Worm (Caenorhabditis elegans): ENCODE data around the gene srx-7.

The srx-7 gene

ce11 chrV:596923-597322 is 36.9 kb downstream of the srx-7 start:
- TF ChIP-seq drap-1 (GFP tag; optimal IDR thresholded peaks at IDR 0.05) (no peak), flh-1 (GFP tag; optimal IDR thresholded peaks at IDR 0.05) (no peak), ceh-83 (GFP tag; optimal IDR thresholded peaks at IDR 0.05) (no peak)

ce11 chrV:597823-598222 is 37.8 kb downstream of the srx-7 start:
- TF ChIP-seq snpc-4 (tag; optimal IDR thresholded peaks at IDR 0.05), result no peak
- no peak for TF ChIP-seq unc-62 (GFP tag; optimal IDR thresholded peaks at IDR 0.05)
- TF ChIP-seq lin-13 (tag; optimal IDR thresholded peaks at IDR 0.05), result no peak
- TF ChIP-seq flh-1 (GFP tag; optimal IDR thresholded peaks at IDR 0.05), result no peak

- TF ChIP-seq flh-1 (GFP tag; optimal IDR thresholded peaks at IDR 0.05) (no peak), pha-4 (tag; optimal IDR thresholded peaks at IDR 0.05) (no peak), ceh-39 (tag; optimal IDR thresholded peaks at IDR 0.05) (no peak), sem-2 (GFP tag; optimal IDR thresholded peaks at IDR 0.05) (no peak), ceh-83 (GFP tag; optimal IDR thresholded peaks at IDR 0.05) (no peak), hlh-1 (tag; optimal IDR thresholded peaks at IDR 0.05) (no peak), elt-1 (tag; optimal IDR thresholded peaks at IDR 0.05; ENCODE audit: borderline replicate concordance, insufficient read depth) (no peak), M03D4.4 (tag; optimal IDR thresholded peaks at IDR 0.05) (no peak), nhr-12 (tag; optimal IDR thresholded peaks at IDR 0.05) (no peak), nhr-2 (tag; optimal IDR thresholded peaks at IDR 0.05) (no peak), ham-2 (GFP tag; optimal IDR thresholded peaks at IDR 0.05) (no peak), cnd-1 (tag; optimal IDR thresholded peaks at IDR 0.05) (no peak), bed-3 (GFP tag; optimal IDR thresholded peaks at IDR 0.05) (no peak), ces-1 (GFP tag; optimal IDR thresholded peaks at IDR 0.05) (no peak), snpc-4 (tag; optimal IDR thresholded peaks at IDR 0.05) (no peak), mep-1 (tag; optimal IDR thresholded peaks at IDR 0.05) (no peak), blmp-1 (tag; optimal IDR thresholded peaks at IDR 0.05) (no peak), ceh-43 (GFP tag; optimal IDR thresholded peaks at IDR 0.05) (no peak), ztf-11 (tag; optimal IDR thresholded peaks at IDR 0.05) (no peak)
Observed at ce11 chrV:598626-599025, 38.6 kb downstream of the srx-7 start.

- TF ChIP-seq mep-1 (tag; optimal IDR thresholded peaks at IDR 0.05) (no peak), nhr-2 (tag; optimal IDR thresholded peaks at IDR 0.05) (no peak), elt-3 (tag; optimal IDR thresholded peaks at IDR 0.05) (no peak), ham-2 (GFP tag; optimal IDR thresholded peaks at IDR 0.05) (no peak), snpc-4 (tag; optimal IDR thresholded peaks at IDR 0.05) (no peak), ceh-43 (GFP tag; optimal IDR thresholded peaks at IDR 0.05) (no peak), zip-8 (tag; optimal IDR thresholded peaks at IDR 0.05) (no peak), ces-1 (GFP tag; optimal IDR thresholded peaks at IDR 0.05) (no peak), lin-32 (GFP tag; optimal IDR thresholded peaks at IDR 0.05) (no peak), nhr-28 (tag; optimal IDR thresholded peaks at IDR 0.05) (no peak), tbx-8 (GFP tag; optimal IDR thresholded peaks at IDR 0.05) (no peak), ceh-39 (tag; optimal IDR thresholded peaks at IDR 0.05) (no peak), lsy-2 (tag; optimal IDR thresholded peaks at IDR 0.05) (no peak), nhr-237 (tag; optimal IDR thresholded peaks at IDR 0.05) (no peak)
Observed at ce11 chrV:599783-600182, 39.8 kb downstream of the srx-7 start.

- TF ChIP-seq nhr-12 (tag; optimal IDR thresholded peaks at IDR 0.05) (no peak), unc-120 (tag; optimal IDR thresholded peaks at IDR 0.05; ENCODE audit: poor library complexity, severe bottlenecking) (no peak), drap-1 (GFP tag; optimal IDR thresholded peaks at IDR 0.05) (no peak), mep-1 (tag; optimal IDR thresholded peaks at IDR 0.05) (no peak), zip-8 (tag; optimal IDR thresholded peaks at IDR 0.05) (no peak), nhr-28 (tag; optimal IDR thresholded peaks at IDR 0.05) (no peak), ceh-43 (GFP tag; optimal IDR thresholded peaks at IDR 0.05) (no peak)
Observed at ce11 chrV:600231-600630, 40.2 kb downstream of the srx-7 start, which contains the start of gene nhr-251. nhr-251 (plus strand) TSS chrV:600531.

- TF ChIP-seq unc-62 (GFP tag; optimal IDR thresholded peaks at IDR 0.05) (no peak), lsy-2 (tag; optimal IDR thresholded peaks at IDR 0.05) (no peak), tbx-8 (GFP tag; optimal IDR thresholded peaks at IDR 0.05) (no peak), unc-39 (tag; optimal IDR thresholded peaks at IDR 0.05) (no peak), nhr-76 (tag; optimal IDR thresholded peaks at IDR 0.05) (no peak), ceh-39 (tag; optimal IDR thresholded peaks at IDR 0.05) (no peak), ceh-43 (GFP tag; optimal IDR thresholded peaks at IDR 0.05) (no peak), hlh-1 (tag; optimal IDR thresholded peaks at IDR 0.05) (no peak), sptf-1 (tag; optimal IDR thresholded peaks at IDR 0.05) (no peak)
Observed at ce11 chrV:604105-604504, 44.1 kb downstream of the srx-7 start, which contains the start of gene srlf-37. srlf-37 (minus strand) TSS chrV:604205.
